Fruit fly (Drosophila melanogaster): ENCODE data around the gene CG46303.

dm6 chr3R:5772433-5772832, 49.3 kb upstream of the CG46303 start:
- TF ChIP-seq CG8478 (optimal IDR thresholded peaks at IDR 0.05): no peak
- TF ChIP-seq CTCF (optimal IDR thresholded peaks at IDR 0.05): peak; percentile 29 to 47

Measured in S2 (cell line).